Worm (Caenorhabditis elegans): ENCODE results near the gene pals-32.

- TF ChIP-seq lin-39 (tag; optimal IDR thresholded peaks at IDR 0.05) (no peak), egl-27 (tag; optimal IDR thresholded peaks at IDR 0.05) (no peak)
Measured at ce11 chrV:2859738-2860137, 36.7 kb upstream of the pals-32 start, which contains the start of gene srj-54.
